Worm (Caenorhabditis elegans) whole organism, young adult: ENCODE measurements around the gene elo-8.

ENCODE experiments used
- C17E4.6 ChIP-seq: fragments of 200-800 bp; sonication (Bioruptor generic); IDR thresholded peaks from 2 replicates; pipeline ENCODE4 v1.3.6; 2022; ENCODE audit warnings: missing genetic modification reagents, missing genetic modification characterization, missing compliant biosample characterization
- D2030.7 ChIP-seq: fragments of 200-800 bp; sonication (Bioruptor generic); IDR thresholded peaks from 2 replicates; pipeline ENCODE4 v1.3.6; 2022; ENCODE audit warnings: missing genetic modification reagents, missing genetic modification characterization, missing compliant biosample characterization
- F22D6.2 ChIP-seq: sonication (generic microtip); optimal IDR thresholded peaks from 2 replicates; lab custom pipeline; 2016; ENCODE audit warnings: mild to moderate bottlenecking, missing genetic modification characterization, missing compliant biosample characterization
- F23B12.7 ChIP-seq: sonication (generic microtip); optimal IDR thresholded peaks from 2 replicates; lab custom pipeline; 2017; ENCODE audit warnings: missing genetic modification characterization, mild to moderate bottlenecking, missing compliant biosample characterization, antibody characterized with exemption, moderate library complexity; ENCODE audit not compliant: insufficient read depth
- F55B11.4 ChIP-seq: sonication (generic microtip); optimal IDR thresholded peaks from 2 replicates; lab custom pipeline; 2016; ENCODE audit warnings: missing compliant biosample characterization, missing genetic modification characterization, borderline replicate concordance; ENCODE audit not compliant: insufficient read depth
- T07F8.4 ChIP-seq: sonication (generic microtip); optimal IDR thresholded peaks from 2 replicates; lab custom pipeline; 2016; ENCODE audit warnings: mild to moderate bottlenecking, missing genetic modification characterization, moderate library complexity, missing compliant biosample characterization
- T26A5.8 ChIP-seq: sonication (generic microtip); optimal IDR thresholded peaks from 2 replicates; lab custom pipeline; 2016; ENCODE audit warnings: missing genetic modification characterization, missing compliant biosample characterization
- ama-1 ChIP-seq, 3 experiments: fragments of 150-350 bp in 1 of 3; sonication (generic microtip) in 2 of 3; optimal IDR thresholded peaks; 2 replicates each; lab custom pipeline; 2014 to 2018; ENCODE audit warnings: missing biosample characterization in 2 of 3, missing genetic modification characterization in 2 of 3, missing genetic modification reagents in 2 of 3
- aptf-3 ChIP-seq: fragments of 200-800 bp; sonication (Bioruptor generic); IDR thresholded peaks from 2 replicates; pipeline ENCODE4 v1.3.6; 2022; ENCODE audit warnings: missing genetic modification characterization, missing compliant biosample characterization
- attf-5 ChIP-seq: fragments of 200-800 bp; sonication (Bioruptor generic); optimal IDR thresholded peaks from 2 replicates; lab custom pipeline; 2018; ENCODE audit warnings: mild to moderate bottlenecking, missing genetic modification characterization, missing compliant biosample characterization
- ccch-3 ChIP-seq: fragments of 200-800 bp; sonication (Bioruptor generic); optimal IDR thresholded peaks from 2 replicates; lab custom pipeline; 2018; ENCODE audit warnings: mild to moderate bottlenecking, missing genetic modification characterization, missing compliant biosample characterization
- cebp-1 ChIP-seq, 2 experiments: fragments of 200-800 bp in 1 of 2; sonication (Bioruptor generic) in 1 of 2; sonication (generic microtip) in 1 of 2; IDR thresholded peaks in 1 of 2; optimal IDR thresholded peaks in 1 of 2; 2 replicates each; pipeline versions ENCODE4 v1.3.6 to Lab custom; 2017 to 2022; ENCODE audit warnings: missing compliant biosample characterization in 2 of 2, missing genetic modification characterization in 2 of 2, mild to moderate bottlenecking in 1 of 2, missing genetic modification reagents in 1 of 2, moderate library complexity in 1 of 2
- ceh-58 ChIP-seq: fragments of 200-800 bp; sonication (Bioruptor generic); IDR thresholded peaks from 2 replicates; pipeline ENCODE4 v1.3.6; 2022; ENCODE audit warnings: missing genetic modification characterization, missing compliant biosample characterization
- ceh-91 ChIP-seq: fragments of 200-800 bp; sonication (Bioruptor generic); IDR thresholded peaks from 2 replicates; pipeline ENCODE4 v1.3.6; 2022; ENCODE audit warnings: missing genetic modification reagents, missing genetic modification characterization, missing compliant biosample characterization
- chd-7 ChIP-seq: sonication (generic microtip); optimal IDR thresholded peaks from 2 replicates; lab custom pipeline; 2016; ENCODE audit warnings: mild to moderate bottlenecking, missing genetic modification characterization, moderate library complexity, missing compliant biosample characterization
- hlh-12 ChIP-seq: sonication (generic microtip); optimal IDR thresholded peaks from 2 replicates; lab custom pipeline; 2016; ENCODE audit warnings: missing genetic modification characterization, missing compliant biosample characterization
- hlh-26 ChIP-seq: fragments of 200-800 bp; sonication (Bioruptor generic); conservative IDR thresholded peaks from 2 replicates; pipeline ENCODE4 v1.3.6; 2022; ENCODE audit warnings: missing genetic modification reagents, missing genetic modification characterization, missing compliant biosample characterization
- hmg-1.2 ChIP-seq: fragments of 200-800 bp; sonication (Bioruptor generic); IDR thresholded peaks from 2 replicates; pipeline ENCODE4 v1.3.6; 2022; ENCODE audit warnings: missing genetic modification reagents, missing genetic modification characterization, missing compliant biosample characterization
- hsf-1 ChIP-seq: fragments of 200-800 bp; sonication (Bioruptor generic); IDR thresholded peaks from 2 replicates; pipeline ENCODE4 v1.3.6; 2022; ENCODE audit warnings: missing genetic modification reagents, missing genetic modification characterization, missing compliant biosample characterization
- let-526 ChIP-seq: fragments of 200-800 bp; sonication (Bioruptor generic); IDR thresholded peaks from 2 replicates; pipeline ENCODE4 v1.3.6; 2022; ENCODE audit warnings: missing genetic modification reagents, missing genetic modification characterization, missing compliant biosample characterization
- lin-54 ChIP-seq: fragments of 200-800 bp; sonication (Bioruptor generic); optimal IDR thresholded peaks from 2 replicates; lab custom pipeline; 2018; ENCODE audit warnings: mild to moderate bottlenecking, missing genetic modification characterization, missing compliant biosample characterization
- lir-1 ChIP-seq: fragments of 200-800 bp; sonication (Bioruptor generic); conservative IDR thresholded peaks from 2 replicates; pipeline ENCODE4 v1.3.6; 2022; ENCODE audit warnings: missing genetic modification reagents, missing genetic modification characterization, missing compliant biosample characterization
- lsl-1 ChIP-seq: fragments of 200-800 bp; sonication (Bioruptor generic); optimal IDR thresholded peaks from 2 replicates; lab custom pipeline; 2018; ENCODE audit warnings: mild to moderate bottlenecking, missing genetic modification characterization, moderate library complexity, missing compliant biosample characterization
- lsy-27 ChIP-seq: sonication (generic microtip); optimal IDR thresholded peaks from 2 replicates; lab custom pipeline; 2017; ENCODE audit warnings: missing genetic modification characterization, mild to moderate bottlenecking, missing compliant biosample characterization, antibody characterized with exemption, missing genotype, borderline replicate concordance; ENCODE audit not compliant: insufficient read depth
- madf-10 ChIP-seq: sonication (generic microtip); optimal IDR thresholded peaks from 2 replicates; lab custom pipeline; 2016; ENCODE audit warnings: mild to moderate bottlenecking, missing genetic modification characterization, missing compliant biosample characterization
- madf-6 ChIP-seq: fragments of 200-800 bp; sonication (Bioruptor generic); IDR thresholded peaks from 2 replicates; pipeline ENCODE4 v1.3.6; 2022; ENCODE audit warnings: missing genetic modification reagents, missing genetic modification characterization, missing compliant biosample characterization
- nfya-1 ChIP-seq: sonication (generic microtip); optimal IDR thresholded peaks from 2 replicates; lab custom pipeline; 2017; ENCODE audit warnings: antibody characterized with exemption, missing compliant biosample characterization, missing genetic modification characterization, borderline replicate concordance; ENCODE audit not compliant: insufficient read depth
- nhr-27 ChIP-seq: fragments of 200-800 bp; sonication (Bioruptor generic); optimal IDR thresholded peaks from 2 replicates; lab custom pipeline; 2018; ENCODE audit warnings: mild to moderate bottlenecking, missing genetic modification characterization, moderate library complexity, missing compliant biosample characterization
- nhr-80 ChIP-seq: sonication (generic microtip); optimal IDR thresholded peaks from 2 replicates; lab custom pipeline; 2016; ENCODE audit warnings: missing genetic modification characterization, missing compliant biosample characterization
- nhr-90 ChIP-seq: sonication (generic microtip); optimal IDR thresholded peaks from 2 replicates; lab custom pipeline; 2016; ENCODE audit warnings: missing genotype, mild to moderate bottlenecking, missing genetic modification characterization, missing compliant biosample characterization
- rec-8 ChIP-seq, 2 experiments: sonication (generic microtip); optimal IDR thresholded peaks; 2 replicates each; lab custom pipeline; 2016; ENCODE audit warnings: mild to moderate bottlenecking in 2 of 2, missing genetic modification characterization in 2 of 2, missing genetic modification reagents in 2 of 2, missing genotype in 2 of 2, missing biosample characterization in 1 of 2, missing compliant biosample characterization in 1 of 2, moderate library complexity in 1 of 2
- snpc-1.1 ChIP-seq: sonication (generic microtip); optimal IDR thresholded peaks from 2 replicates; lab custom pipeline; 2017; ENCODE audit warnings: missing genetic modification characterization, mild to moderate bottlenecking, missing compliant biosample characterization, antibody characterized with exemption, moderate library complexity, missing genotype, missing genetic modification reagents; ENCODE audit not compliant: insufficient read depth
- snpc-3.4 ChIP-seq: sonication (generic microtip); optimal IDR thresholded peaks from 2 replicates; lab custom pipeline; 2017; ENCODE audit warnings: missing genetic modification characterization, mild to moderate bottlenecking, missing compliant biosample characterization, antibody characterized with exemption, moderate library complexity, missing genotype, missing genetic modification reagents
- tbx-9 ChIP-seq: sonication (generic microtip); optimal IDR thresholded peaks from 2 replicates; lab custom pipeline; 2016; ENCODE audit warnings: borderline replicate concordance, missing genetic modification characterization, inconsistent platforms, missing compliant biosample characterization
- unc-62 ChIP-seq: fragments of 150-350 bp; optimal IDR thresholded peaks from 2 replicates; lab custom pipeline; 2014; ENCODE audit warnings: missing biosample characterization, missing genetic modification reagents, missing genetic modification characterization
- zim-3 ChIP-seq: sonication (generic microtip); optimal IDR thresholded peaks from 2 replicates; lab custom pipeline; 2017; ENCODE audit warnings: mild to moderate bottlenecking, missing genetic modification characterization, moderate library complexity, missing compliant biosample characterization
- ztf-18 ChIP-seq: sonication (generic microtip); optimal IDR thresholded peaks from 2 replicates; lab custom pipeline; 2016; ENCODE audit warnings: missing genotype, mild to moderate bottlenecking, missing genetic modification characterization, missing compliant biosample characterization
- ztf-22 ChIP-seq: fragments of 200-800 bp; sonication (Bioruptor generic); optimal IDR thresholded peaks from 2 replicates; lab custom pipeline; 2018; ENCODE audit warnings: mild to moderate bottlenecking, missing genetic modification characterization, moderate library complexity, missing compliant biosample characterization
- ztf-25 ChIP-seq: fragments of 200-800 bp; sonication (Bioruptor generic); IDR thresholded peaks from 2 replicates; pipeline ENCODE4 v1.3.6; 2022; ENCODE audit warnings: missing genetic modification reagents, missing genetic modification characterization, missing compliant biosample characterization
- ztf-26 ChIP-seq: sonication (generic microtip); optimal IDR thresholded peaks from 2 replicates; lab custom pipeline; 2017; ENCODE audit warnings: missing genetic modification characterization, missing compliant biosample characterization
- ztf-3 ChIP-seq: fragments of 200-800 bp; sonication (Bioruptor generic); optimal IDR thresholded peaks from 2 replicates; lab custom pipeline; 2018; ENCODE audit warnings: mild to moderate bottlenecking, missing genetic modification characterization, missing compliant biosample characterization

Gene elo-8

ce11 chrIII:11246588-11246987, 14.7 kb upstream of the elo-8 start (continued):
- TF ChIP-seq lsl-1 (GFP tag; lab: Kevin White, UChicago) (no peak), ztf-22 (no peak), let-526 (no peak)

ce11 chrIII:11244820-11245219, 13.0 kb upstream of the elo-8 start, which contains the start of gene rsks-1:
Gene rsks-1 (plus strand): TSS chrIII:11245120.
- no peak for TF ChIP-seq cebp-1 (GFP tag; IDR thresholded peaks at IDR 0.05; lab: Robert Waterston, UW)
- TF ChIP-seq cebp-1 (tag; optimal IDR thresholded peaks at IDR 0.05; lab: Kevin White, UChicago): no peak
- no peak for TF ChIP-seq D2030.7 (GFP tag; lab: Robert Waterston, UW)
- TF ChIP-seq hlh-12 (tag; lab: Kevin White, UChicago): no peak
- TF ChIP-seq ceh-91 (GFP tag; lab: Robert Waterston, UW): no peak
- no peak for TF ChIP-seq unc-62 (GFP tag; lab: Kevin White, UChicago)
- no peak for TF ChIP-seq snpc-1.1 (tag; lab: Kevin White, UChicago)
- TF ChIP-seq F23B12.7 (tag; lab: Kevin White, UChicago): no peak
- no peak for TF ChIP-seq aptf-3 (GFP tag; lab: Robert Waterston, UW)
- TF ChIP-seq snpc-3.4 (tag; lab: Kevin White, UChicago): no peak
- TF ChIP-seq rec-8 (tag; optimal IDR thresholded peaks at IDR 0.05; lab: Kevin White, UChicago): no peak
- no peak for TF ChIP-seq hlh-26 (GFP tag; lab: Robert Waterston, UW)
- no peak for TF ChIP-seq C17E4.6 (GFP tag; lab: Robert Waterston, UW)
- TF ChIP-seq tbx-9: no peak
- TF ChIP-seq madf-6 (GFP tag; lab: Robert Waterston, UW): no peak
- TF ChIP-seq ama-1 (optimal IDR thresholded peaks at IDR 0.05; lab: Kevin White, UChicago): no peak
- no peak for TF ChIP-seq ama-1 (GFP tag; optimal IDR thresholded peaks at IDR 0.05; lab: Kevin White, UChicago)

DNA sequence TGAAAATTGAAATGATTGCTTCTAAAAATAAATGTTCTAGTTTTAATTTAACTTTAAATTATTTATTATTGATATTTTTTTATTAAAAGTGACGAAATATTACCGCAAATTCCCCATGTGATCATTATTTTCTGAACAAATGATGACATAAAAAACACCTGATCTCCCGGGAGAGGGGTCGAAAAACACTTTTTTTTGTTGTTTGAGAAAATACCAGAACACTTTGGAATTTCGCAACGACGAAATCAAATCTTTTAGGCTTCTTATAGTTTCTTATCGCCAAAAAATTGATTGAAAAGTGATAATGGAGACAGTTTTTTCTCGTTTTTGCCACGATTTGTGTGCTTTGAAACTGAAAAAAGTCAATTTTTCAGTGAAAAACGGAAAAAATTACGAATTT, 12.5 kb upstream of the elo-8 start:
- TF ChIP-seq cebp-1 (GFP tag; IDR thresholded peaks at IDR 0.05; lab: Robert Waterston, UW): peak; percentile 94
- peak; percentile 96 for TF ChIP-seq cebp-1 (tag; optimal IDR thresholded peaks at IDR 0.05; lab: Kevin White, UChicago)
- peak; percentile 25 for TF ChIP-seq attf-5 (GFP tag; lab: Kevin White, UChicago)
- peak; percentile 15 for TF ChIP-seq nhr-80
- no peak for TF ChIP-seq hmg-1.2 (GFP tag; lab: Robert Waterston, UW)
- TF ChIP-seq ztf-18 (tag; lab: Kevin White, UChicago): no peak
- TF ChIP-seq nhr-27 (tag; lab: Kevin White, UChicago): no peak
- peak; percentile 53; the same call in 1 of the 2 replicates for TF ChIP-seq hsf-1 (GFP tag; lab: Robert Waterston, UW)

DNA sequence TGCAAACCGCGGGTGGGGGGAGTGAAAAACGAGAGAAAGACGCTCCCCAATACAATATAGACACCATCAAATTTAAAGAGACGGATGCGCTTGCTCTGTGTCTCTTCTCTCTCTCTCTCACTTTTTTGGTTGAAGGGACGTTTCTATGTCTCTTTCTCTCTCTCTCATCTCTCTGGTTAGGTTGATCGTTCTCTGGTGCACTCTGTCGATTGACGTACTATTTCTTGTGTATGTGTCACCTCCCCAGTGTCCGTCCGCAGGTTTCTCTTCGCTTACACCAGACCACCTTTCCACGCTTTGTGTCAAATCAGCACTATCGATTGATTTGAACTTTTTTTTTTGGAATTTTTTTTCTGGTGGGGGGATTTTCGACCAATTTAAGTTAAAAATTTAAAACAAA, 11.6 kb upstream of the elo-8 start:
- TF ChIP-seq ceh-58 (GFP tag; lab: Robert Waterston, UW): no peak
- TF ChIP-seq T07F8.4: no peak
- peak; percentile 37 for TF ChIP-seq nhr-90 (tag; lab: Kevin White, UChicago)
- no peak for TF ChIP-seq ztf-3
- peak; percentile 11 for TF ChIP-seq lin-54 (GFP tag; lab: Kevin White, UChicago)
- TF ChIP-seq attf-5 (GFP tag; lab: Kevin White, UChicago): peak; percentile 41
- no peak for TF ChIP-seq lsl-1 (GFP tag; lab: Kevin White, UChicago)
- TF ChIP-seq nfya-1 (tag; lab: Kevin White, UChicago): no peak
- no peak for TF ChIP-seq F55B11.4
- no peak for TF ChIP-seq chd-7
- TF ChIP-seq ztf-18 (tag; lab: Kevin White, UChicago): no peak
- TF ChIP-seq tbx-9: no peak
- no peak for TF ChIP-seq zim-3 (tag; lab: Kevin White, UChicago)
- no peak for TF ChIP-seq rec-8 (tag; optimal IDR thresholded peaks at IDR 0.05; lab: Kevin White, UChicago)
- TF ChIP-seq T26A5.8 (tag; lab: Kevin White, UChicago): no peak
- TF ChIP-seq ztf-25: no peak
- TF ChIP-seq lir-1 (GFP tag; lab: Robert Waterston, UW): no peak
- peak; percentile 56 for TF ChIP-seq madf-10 (tag; lab: Kevin White, UChicago)
- TF ChIP-seq D2030.7 (GFP tag; lab: Robert Waterston, UW): no peak
- no peak for TF ChIP-seq ccch-3 (GFP tag; lab: Kevin White, UChicago)
- no peak for TF ChIP-seq lsy-27
- TF ChIP-seq F22D6.2 (tag; lab: Kevin White, UChicago): no peak
- no peak for TF ChIP-seq ztf-26
- no peak for TF ChIP-seq C17E4.6 (GFP tag; lab: Robert Waterston, UW)
